Worm (Caenorhabditis elegans) whole organism, mixed stage, embryonic: Measurements from ENCODE around the gene srg-60.

Experiments
- ceh-39 ChIP-seq: fragments of 150-350 bp; optimal IDR thresholded peaks from 2 replicates; lab custom pipeline; 2014; ENCODE audit warnings: missing biosample characterization, missing genetic modification characterization
- ceh-43 ChIP-seq: fragments of 200-800 bp; sonication (Bioruptor generic); optimal IDR thresholded peaks from 2 replicates; lab custom pipeline; 2018; ENCODE audit warnings: mild to moderate bottlenecking, missing genetic modification characterization, moderate library complexity, missing compliant biosample characterization
- elt-3 ChIP-seq: fragments of 150-350 bp; optimal IDR thresholded peaks from 2 replicates; lab custom pipeline; 2014; ENCODE audit warnings: missing biosample characterization, missing genetic modification characterization
- lin-13 ChIP-seq: fragments of 150-350 bp; optimal IDR thresholded peaks from 2 replicates; lab custom pipeline; 2014; ENCODE audit warnings: missing biosample characterization, missing genetic modification characterization
- mep-1 ChIP-seq: fragments of 150-350 bp; optimal IDR thresholded peaks from 2 replicates; lab custom pipeline; 2017; ENCODE audit warnings: missing biosample characterization, missing genetic modification reagents, missing genetic modification characterization, inconsistent platforms
- nhr-12 ChIP-seq: fragments of 150-350 bp; optimal IDR thresholded peaks from 2 replicates; lab custom pipeline; 2014; ENCODE audit warnings: missing biosample characterization, missing genetic modification characterization
- nhr-2 ChIP-seq: fragments of 150-350 bp; optimal IDR thresholded peaks from 2 replicates; lab custom pipeline; 2014; ENCODE audit warnings: missing biosample characterization, missing genetic modification characterization
- nhr-237 ChIP-seq: fragments of 150-350 bp; optimal IDR thresholded peaks from 2 replicates; lab custom pipeline; 2014; ENCODE audit warnings: missing biosample characterization, missing genetic modification characterization
- nhr-76 ChIP-seq: sonication (generic microtip); optimal IDR thresholded peaks from 2 replicates; lab custom pipeline; 2017; ENCODE audit warnings: missing biosample characterization, missing genetic modification characterization
- sptf-1 ChIP-seq: sonication (generic microtip); optimal IDR thresholded peaks from 2 replicates; lab custom pipeline; 2017; ENCODE audit warnings: mild to moderate bottlenecking, missing genetic modification characterization, moderate library complexity, missing compliant biosample characterization
- unc-62 ChIP-seq: fragments of 150-350 bp; optimal IDR thresholded peaks from 2 replicates; lab custom pipeline; 2014; ENCODE audit warnings: missing biosample characterization, missing genetic modification reagents, missing genetic modification characterization
- ztf-11 ChIP-seq: fragments of 150-350 bp; optimal IDR thresholded peaks from 2 replicates; lab custom pipeline; 2014; ENCODE audit warnings: missing biosample characterization, missing genetic modification characterization

DNA sequence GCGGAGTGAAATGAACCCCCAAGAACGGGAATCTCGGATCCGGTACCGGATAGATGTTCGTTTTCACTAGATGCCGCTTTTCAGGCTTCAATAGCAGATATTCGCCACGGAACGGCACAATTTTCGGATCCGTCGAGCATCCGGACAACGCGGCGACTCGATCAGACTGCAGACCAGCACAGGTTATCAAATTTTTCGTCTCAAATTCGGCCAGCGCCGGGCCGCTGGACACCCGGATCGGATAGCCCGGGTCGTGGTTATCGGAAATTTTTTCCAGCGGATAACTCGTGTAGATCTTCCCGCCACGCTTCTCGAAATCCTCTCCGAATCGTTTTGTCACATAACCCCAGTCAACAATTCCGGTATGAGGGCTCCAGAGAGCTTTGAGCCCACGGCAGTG lies 32.0 kb downstream of the srg-60 start:
- TF ChIP-seq ceh-43 (GFP tag; lab: Kevin White, UChicago) (no peak), nhr-2 (tag; lab: Kevin White, UChicago) (no peak), nhr-237 (tag; lab: Kevin White, UChicago) (no peak), unc-62 (GFP tag; lab: Kevin White, UChicago) (no peak), lin-13 (tag; lab: Kevin White, UChicago) (no peak), ceh-39 (tag; lab: Kevin White, UChicago) (no peak), mep-1 (no peak), ztf-11 (no peak), sptf-1 (tag; lab: Kevin White, UChicago) (no peak), nhr-76 (no peak), nhr-12 (tag; lab: Kevin White, UChicago) (no peak), elt-3 (no peak)
